Fruit fly (Drosophila melanogaster): ENCODE data around the gene CG15741.

The CG15741 gene

DNA sequence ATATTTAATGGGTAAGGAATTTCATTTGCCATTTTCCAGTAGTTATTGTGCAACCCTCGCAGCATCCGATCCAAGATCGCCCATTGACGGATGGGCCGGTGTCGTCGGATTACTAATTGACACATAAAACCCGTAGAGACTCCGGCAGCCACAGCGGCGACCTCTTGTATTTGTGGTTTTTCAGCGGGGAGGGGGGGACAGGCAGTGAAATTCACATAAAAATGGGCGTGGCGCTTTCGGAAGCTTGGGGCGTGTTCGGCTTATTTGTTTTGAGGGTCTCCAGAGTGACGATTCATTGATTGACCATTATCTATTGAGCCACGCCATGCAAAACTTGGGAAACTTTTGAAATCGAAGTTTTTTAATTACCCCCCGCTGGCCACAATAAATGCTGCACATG lies 11.4 kb upstream of the CG15741 start:
- TF ChIP-seq CG15710 (tag; optimal IDR thresholded peaks at IDR 0.05) (no peak), CG4496 (GFP tag; IDR thresholded peaks at IDR 0.05) (no peak), D1 (tag; optimal IDR thresholded peaks at IDR 0.05) (no peak), CG9948 (tag; optimal IDR thresholded peaks at IDR 0.05) (no peak), fd96Ca (GFP tag; IDR thresholded peaks at IDR 0.05) (no peak), Pif1B (GFP tag; optimal IDR thresholded peaks at IDR 0.05) (no peak), CG8301 (tag; optimal IDR thresholded peaks at IDR 0.05) (no peak), CG8159 (tag; optimal IDR thresholded peaks at IDR 0.05) (no peak), CG17806 (tag; optimal IDR thresholded peaks at IDR 0.05) (no peak), CG14655 (GFP tag; optimal IDR thresholded peaks at IDR 0.05) (no peak), gl (tag; optimal IDR thresholded peaks at IDR 0.05) (no peak), CG32121 (GFP tag; IDR thresholded peaks at IDR 0.05) (no peak), EcR (GFP tag; optimal IDR thresholded peaks at IDR 0.05) (no peak), CG34367 (tag; optimal IDR thresholded peaks at IDR 0.05) (no peak), Pif1A (GFP tag; optimal IDR thresholded peaks at IDR 0.05) (no peak), CG10348 (GFP tag; IDR thresholded peaks at IDR 0.05) (no peak), Ets98B (GFP tag; IDR thresholded peaks at IDR 0.05) (no peak)

DNA sequence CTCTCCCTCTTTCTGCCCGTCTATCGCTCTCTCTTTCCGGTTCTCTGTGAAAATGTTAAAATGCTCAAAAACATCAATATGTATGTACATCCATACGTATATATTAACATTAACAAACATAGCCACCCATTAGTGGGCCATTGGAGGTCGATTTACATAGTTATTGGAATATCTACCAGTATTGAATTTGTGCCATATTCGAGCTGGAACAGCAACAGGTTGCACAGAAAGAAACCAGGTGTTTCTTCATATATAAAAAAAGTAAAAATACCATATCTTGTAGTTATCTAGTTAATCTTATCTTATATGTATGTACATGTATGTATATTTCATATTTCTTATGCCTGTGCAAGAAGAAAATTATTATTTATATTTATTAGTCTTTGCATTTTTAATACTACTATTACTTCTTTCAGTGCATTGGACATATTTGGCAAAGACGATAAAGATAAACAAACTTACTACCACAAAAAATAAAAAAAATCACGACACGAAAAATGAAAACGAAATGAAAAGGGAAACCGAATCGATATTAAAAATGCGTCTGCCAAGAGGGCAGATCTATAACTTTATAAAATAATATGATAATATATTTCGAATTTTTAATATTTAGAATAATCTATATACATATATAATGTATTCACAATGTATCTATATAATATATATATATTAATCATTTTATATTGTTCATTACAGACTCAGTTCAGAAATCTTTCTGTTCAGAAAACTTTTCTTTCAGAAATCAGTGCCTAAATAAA lies 10.9 kb upstream of the CG15741 start:
- TF ChIP-seq CG17806 (tag; optimal IDR thresholded peaks at IDR 0.05) (no peak), fd96Ca (GFP tag; IDR thresholded peaks at IDR 0.05) (no peak)

DNA sequence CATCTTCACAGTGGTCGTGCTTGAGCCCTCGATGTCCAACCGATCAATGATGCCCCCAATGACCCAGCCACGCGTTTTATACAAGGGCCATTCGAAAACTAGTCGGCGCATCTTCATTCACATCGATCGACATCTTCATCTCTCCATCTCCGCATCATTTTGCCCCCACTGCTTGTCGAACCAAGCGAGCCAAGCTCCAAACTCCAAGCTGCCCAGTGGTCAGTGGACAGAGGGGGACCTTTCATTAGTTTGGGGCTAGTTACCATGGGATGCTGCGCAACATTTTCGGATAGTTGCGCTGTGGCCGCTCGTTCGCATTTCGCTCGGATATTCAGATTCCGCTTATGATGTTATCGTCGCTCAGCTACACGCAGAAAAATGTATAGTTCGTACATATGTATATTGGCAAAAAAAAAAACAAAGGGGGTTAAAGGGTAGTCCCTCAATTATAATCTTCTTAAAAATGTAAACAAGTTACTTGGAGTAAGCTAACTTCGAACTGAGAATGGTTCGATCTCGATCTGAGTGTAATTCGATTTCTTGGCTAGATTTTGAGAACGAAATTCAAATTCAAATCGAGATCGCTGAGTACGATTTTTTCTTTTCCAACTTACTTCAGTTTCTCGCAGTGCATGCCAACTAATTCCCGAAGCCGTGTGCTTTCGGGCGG lies 8.4 kb upstream of the CG15741 start, which contains the start of gene CG15740:
TSS of gene CG15740 (minus strand) at position 51 of the 670 bp plus-strand sequence.
- TF ChIP-seq CG4496 (GFP tag; IDR thresholded peaks at IDR 0.05), result 0 out of 3 replicates have a peak, but pooled peaks have one; percentile 24
- TF ChIP-seq Snoo (tag; optimal IDR thresholded peaks at IDR 0.05), result no peak
- no peak for TF ChIP-seq CG10348 (GFP tag; IDR thresholded peaks at IDR 0.05)
- TF ChIP-seq CG32121 (GFP tag; IDR thresholded peaks at IDR 0.05), result peak; percentile 31; the same call in 1 of the 2 replicates
- TF ChIP-seq CG8159 (tag; optimal IDR thresholded peaks at IDR 0.05), result no peak
- TF ChIP-seq EcR (GFP tag; optimal IDR thresholded peaks at IDR 0.05), result no peak

DNA sequence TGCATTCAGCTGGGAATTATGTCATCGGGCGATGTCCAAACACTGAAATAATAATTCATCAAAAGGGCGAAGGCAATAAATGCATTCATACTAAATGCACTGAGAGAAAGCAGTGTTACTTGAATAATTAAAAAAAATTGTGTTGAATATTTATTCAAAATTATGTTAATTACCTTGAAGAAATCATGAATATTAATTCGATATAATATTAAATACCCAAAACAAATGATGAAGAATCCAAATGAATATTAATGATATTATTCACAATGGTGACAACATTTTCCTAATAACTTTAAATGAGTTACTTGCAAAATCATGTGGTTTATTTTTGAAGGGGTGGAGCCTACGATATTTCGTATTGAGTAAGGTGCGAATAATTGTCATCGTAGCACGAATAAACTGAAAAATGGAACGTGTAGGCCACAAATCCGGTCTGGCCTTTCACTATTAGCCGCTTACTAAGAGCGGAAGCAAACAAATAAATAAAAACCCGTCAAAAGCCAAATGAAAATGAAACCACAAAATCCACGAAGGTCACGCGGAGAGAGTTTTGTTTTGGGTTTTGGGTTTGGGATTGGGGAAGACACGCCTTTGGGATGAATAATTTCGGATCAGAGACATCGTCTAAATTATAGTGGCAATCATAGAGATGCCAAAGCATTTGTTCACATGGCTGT lies 4.0 kb upstream of the CG15741 start:
- TF ChIP-seq rn (GFP tag; IDR thresholded peaks at IDR 0.05), result no peak
- TF ChIP-seq CG8159 (tag; optimal IDR thresholded peaks at IDR 0.05), result peak; percentile 45
- TF ChIP-seq Ets98B (GFP tag; IDR thresholded peaks at IDR 0.05), result no peak
- no peak for TF ChIP-seq CG8301 (tag; optimal IDR thresholded peaks at IDR 0.05)
- TF ChIP-seq CG13204 (GFP tag; optimal IDR thresholded peaks at IDR 0.05), result no peak
- TF ChIP-seq CG32121 (GFP tag; IDR thresholded peaks at IDR 0.05), result no peak
- TF ChIP-seq CG10348 (GFP tag; IDR thresholded peaks at IDR 0.05), result no peak
- no peak for TF ChIP-seq CG4496 (GFP tag; IDR thresholded peaks at IDR 0.05)

DNA sequence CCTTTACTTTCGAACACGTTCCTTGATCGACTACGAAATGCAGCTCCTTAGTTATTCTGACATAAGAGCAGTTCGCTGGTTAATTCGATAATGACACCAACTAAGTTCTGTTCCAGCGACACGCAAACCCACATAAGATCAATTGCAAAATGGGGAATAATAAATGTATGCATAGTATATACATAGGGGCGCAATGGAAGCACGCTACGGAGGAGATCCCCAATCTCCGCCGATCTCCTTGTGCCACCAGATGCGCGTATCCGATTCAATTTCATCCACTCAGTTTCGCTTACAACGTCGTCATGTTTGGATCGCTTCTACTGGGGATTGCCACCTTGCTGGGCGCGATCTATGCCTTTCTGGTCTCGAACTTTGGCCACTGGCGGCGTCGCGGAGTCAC lies 1.5 kb upstream of the CG15741 start, which contains the start of gene Cyp28c1:
TSS of gene Cyp28c1 (plus strand) at position 301 of the 400 bp plus-strand sequence.
- TF ChIP-seq CG8159 (tag; optimal IDR thresholded peaks at IDR 0.05), result no peak
- TF ChIP-seq CG4496 (GFP tag; IDR thresholded peaks at IDR 0.05), result no peak
- TF ChIP-seq CG9948 (tag; optimal IDR thresholded peaks at IDR 0.05), result no peak
- TF ChIP-seq rn (GFP tag; IDR thresholded peaks at IDR 0.05), result no peak
- no peak for TF ChIP-seq CG12605 (GFP tag; IDR thresholded peaks at IDR 0.05)
- TF ChIP-seq EcR (GFP tag; optimal IDR thresholded peaks at IDR 0.05), result no peak
- TF ChIP-seq CG34367 (tag; optimal IDR thresholded peaks at IDR 0.05), result no peak
- TF ChIP-seq Pif1B (GFP tag; optimal IDR thresholded peaks at IDR 0.05), result no peak
- no peak for TF ChIP-seq Snoo (tag; optimal IDR thresholded peaks at IDR 0.05)
- no peak for TF ChIP-seq fd96Ca (GFP tag; IDR thresholded peaks at IDR 0.05)

DNA sequence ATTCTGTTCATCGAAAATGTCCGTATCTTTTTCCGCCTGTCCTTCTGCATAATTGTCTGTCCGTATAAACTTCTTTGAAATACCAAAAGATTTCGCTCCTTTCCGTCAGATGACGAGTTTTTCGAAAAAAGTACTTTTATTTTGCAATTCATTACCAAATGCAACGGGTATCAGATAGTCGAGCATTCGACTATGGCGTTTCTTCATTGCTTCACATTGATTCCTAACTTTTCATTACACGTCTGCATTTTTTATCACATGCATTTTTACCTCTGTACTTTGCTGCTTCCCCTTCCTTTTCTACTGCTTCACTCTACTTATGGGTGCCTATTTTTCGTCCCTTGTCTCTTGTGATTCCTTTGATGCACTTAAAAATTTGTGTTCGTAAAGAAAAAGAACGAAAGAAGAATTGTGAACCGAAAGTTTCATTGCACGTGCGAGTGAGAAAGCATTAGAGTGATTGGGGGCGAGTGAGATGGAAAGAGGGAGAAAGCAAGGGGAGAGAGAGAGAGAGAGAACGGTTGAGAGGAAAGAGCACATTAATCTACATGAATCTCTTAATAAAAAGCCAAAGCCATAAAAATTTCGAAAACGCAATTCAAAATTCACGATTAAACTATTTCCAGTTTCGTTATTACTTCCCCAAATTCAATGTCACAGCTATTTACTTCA lies 9.4 kb downstream of the CG15741 start:
- TF ChIP-seq fd96Ca (GFP tag; IDR thresholded peaks at IDR 0.05) (no peak), D1 (tag; optimal IDR thresholded peaks at IDR 0.05) (no peak), CG14655 (GFP tag; optimal IDR thresholded peaks at IDR 0.05) (no peak), CG13204 (GFP tag; optimal IDR thresholded peaks at IDR 0.05) (no peak), CG15710 (tag; optimal IDR thresholded peaks at IDR 0.05) (no peak), gl (tag; optimal IDR thresholded peaks at IDR 0.05) (no peak), CG34367 (tag; optimal IDR thresholded peaks at IDR 0.05) (no peak), Pif1B (GFP tag; optimal IDR thresholded peaks at IDR 0.05) (no peak), CG12605 (GFP tag; IDR thresholded peaks at IDR 0.05) (no peak)

All from whole organism, pupa.